Worm (Caenorhabditis elegans) whole organism, young adult: ENCODE results near the gene F14D7.3.

Source experiments
- ama-1 ChIP-seq, 3 experiments: fragments of 150-350 bp in 1 of 3; sonication (generic microtip) in 2 of 3; optimal IDR thresholded peaks; 2 replicates each; lab custom pipeline; 2014 to 2018; ENCODE audit warnings: missing biosample characterization in 2 of 3, missing genetic modification characterization in 2 of 3, missing genetic modification reagents in 2 of 3
- athp-1 ChIP-seq: sonication (generic microtip); optimal IDR thresholded peaks from 2 replicates; lab custom pipeline; 2017; ENCODE audit warnings: mild to moderate bottlenecking, missing genetic modification characterization, missing compliant biosample characterization
- attf-6 ChIP-seq: fragments of 200-800 bp; sonication (Bioruptor generic); IDR thresholded peaks from 2 replicates; pipeline ENCODE4 v1.3.6; 2022; ENCODE audit warnings: missing genetic modification reagents, missing genetic modification characterization, missing compliant biosample characterization
- ceh-91 ChIP-seq: fragments of 200-800 bp; sonication (Bioruptor generic); IDR thresholded peaks from 2 replicates; pipeline ENCODE4 v1.3.6; 2022; ENCODE audit warnings: missing genetic modification reagents, missing genetic modification characterization, missing compliant biosample characterization
- die-1 ChIP-seq: sonication (generic microtip); optimal IDR thresholded peaks from 2 replicates; lab custom pipeline; 2016; ENCODE audit warnings: missing genotype, mild to moderate bottlenecking, missing genetic modification characterization, missing compliant biosample characterization
- dox-1 ChIP-seq: fragments of 200-800 bp; sonication (Bioruptor generic); IDR thresholded peaks from 2 replicates; pipeline ENCODE4 v1.3.6; 2022; ENCODE audit warnings: missing genetic modification reagents, missing genetic modification characterization, missing compliant biosample characterization
- efl-1 ChIP-seq: fragments of 150-350 bp; optimal IDR thresholded peaks from 2 replicates; lab custom pipeline; 2014; ENCODE audit warnings: missing biosample characterization, missing genetic modification reagents, missing genetic modification characterization
- egl-18 ChIP-seq: fragments of 200-800 bp; sonication (Bioruptor generic); IDR thresholded peaks from 2 replicates; pipeline ENCODE4 v1.3.6; 2022; ENCODE audit warnings: missing genetic modification reagents, missing genetic modification characterization, missing compliant biosample characterization
- egl-44 ChIP-seq: fragments of 200-800 bp; sonication (Bioruptor generic); IDR thresholded peaks from 2 replicates; pipeline ENCODE4 v1.3.6; 2022; ENCODE audit warnings: missing genetic modification reagents, missing genetic modification characterization, missing compliant biosample characterization
- gei-17 ChIP-seq: fragments of 200-800 bp; sonication (Bioruptor generic); optimal IDR thresholded peaks from 2 replicates; lab custom pipeline; 2018; ENCODE audit warnings: mild to moderate bottlenecking, missing genetic modification characterization, missing compliant biosample characterization
- hlh-26 ChIP-seq: fragments of 200-800 bp; sonication (Bioruptor generic); conservative IDR thresholded peaks from 2 replicates; pipeline ENCODE4 v1.3.6; 2022; ENCODE audit warnings: missing genetic modification reagents, missing genetic modification characterization, missing compliant biosample characterization
- tbp1 ChIP-seq: fragments of 200-800 bp; sonication (Bioruptor generic); optimal IDR thresholded peaks from 2 replicates; lab custom pipeline; 2018; ENCODE audit warnings: mild to moderate bottlenecking, missing genetic modification characterization, missing compliant biosample characterization
- zim-3 ChIP-seq: sonication (generic microtip); optimal IDR thresholded peaks from 2 replicates; lab custom pipeline; 2017; ENCODE audit warnings: mild to moderate bottlenecking, missing genetic modification characterization, moderate library complexity, missing compliant biosample characterization
- ztf-3 ChIP-seq: fragments of 200-800 bp; sonication (Bioruptor generic); optimal IDR thresholded peaks from 2 replicates; lab custom pipeline; 2018; ENCODE audit warnings: mild to moderate bottlenecking, missing genetic modification characterization, missing compliant biosample characterization

DNA sequence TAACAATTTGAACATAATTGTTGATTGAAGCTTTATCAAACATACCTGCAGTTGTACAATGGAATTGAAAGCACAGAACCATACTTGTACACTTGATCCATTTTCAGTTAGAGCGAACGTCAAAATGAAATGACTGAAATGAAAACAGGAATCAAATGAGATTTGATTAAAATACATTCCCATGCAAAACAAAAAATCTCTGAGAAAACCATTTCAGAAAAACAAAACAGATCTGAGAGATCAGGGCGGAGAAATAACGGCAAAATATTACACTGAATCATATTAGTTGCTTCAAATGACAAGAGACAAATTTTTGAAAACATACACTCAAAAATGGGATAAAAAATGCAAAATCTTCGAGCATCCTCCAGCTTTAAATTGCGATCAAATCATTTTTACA, 16.8 kb upstream of the F14D7.3 start, which contains the start of gene srt-33:
- TF ChIP-seq efl-1 (GFP tag; lab: Kevin White, UChicago) (no peak), dox-1 (GFP tag; lab: Robert Waterston, UW) (no peak), ceh-91 (GFP tag; lab: Robert Waterston, UW) (no peak), tbp1 (no peak), zim-3 (tag; lab: Kevin White, UChicago) (no peak), gei-17 (GFP tag; lab: Kevin White, UChicago) (no peak), ama-1 (optimal IDR thresholded peaks at IDR 0.05; lab: Kevin White, UChicago) (no peak), ama-1 (GFP tag; optimal IDR thresholded peaks at IDR 0.05; lab: Kevin White, UChicago) (no peak), egl-18 (GFP tag; lab: Robert Waterston, UW) (no peak), athp-1 (tag; lab: Kevin White, UChicago) (no peak), attf-6 (no peak), hlh-26 (no peak), ztf-3 (no peak), die-1 (no peak), egl-44 (GFP tag; lab: Robert Waterston, UW) (no peak)
